Worm (Caenorhabditis elegans): ENCODE results near the gene acdh-13.

The acdh-13 gene

DNA sequence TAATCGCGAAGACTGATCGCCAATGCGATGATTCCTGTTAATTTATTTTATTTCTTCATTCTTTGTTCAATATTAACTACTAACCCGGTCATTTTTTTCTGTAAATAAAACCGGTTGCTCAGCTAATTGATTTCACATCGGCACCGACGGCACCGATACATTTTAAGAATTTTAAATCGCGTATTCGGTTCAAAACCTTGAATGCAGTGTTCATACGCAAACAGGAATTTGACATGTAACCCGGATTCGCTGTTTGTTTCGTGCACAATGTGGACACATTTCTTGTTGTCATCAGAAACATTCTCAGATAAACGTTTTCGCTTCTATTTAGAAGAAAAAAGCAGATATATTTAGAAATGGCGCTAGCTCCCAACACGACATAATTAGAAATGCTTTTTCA is 1.3 kb upstream of the acdh-13 start (continued):
- TF ChIP-seq aptf-3 (GFP tag; IDR thresholded peaks at IDR 0.05) (no peak), D2030.7 (GFP tag; IDR thresholded peaks at IDR 0.05) (peak; percentile 75), B0261.1 (tag; optimal IDR thresholded peaks at IDR 0.05) (no peak), madf-10 (tag; optimal IDR thresholded peaks at IDR 0.05) (no peak), sptf-2 (GFP tag; optimal IDR thresholded peaks at IDR 0.05) (no peak), let-526 (GFP tag; IDR thresholded peaks at IDR 0.05) (no peak), Y95B8A.8 (GFP tag; IDR thresholded peaks at IDR 0.05) (peak; percentile 80; the same call in 1 of the 2 replicates), nfya-2 (GFP tag; IDR thresholded peaks at IDR 0.05) (no peak)

DNA sequence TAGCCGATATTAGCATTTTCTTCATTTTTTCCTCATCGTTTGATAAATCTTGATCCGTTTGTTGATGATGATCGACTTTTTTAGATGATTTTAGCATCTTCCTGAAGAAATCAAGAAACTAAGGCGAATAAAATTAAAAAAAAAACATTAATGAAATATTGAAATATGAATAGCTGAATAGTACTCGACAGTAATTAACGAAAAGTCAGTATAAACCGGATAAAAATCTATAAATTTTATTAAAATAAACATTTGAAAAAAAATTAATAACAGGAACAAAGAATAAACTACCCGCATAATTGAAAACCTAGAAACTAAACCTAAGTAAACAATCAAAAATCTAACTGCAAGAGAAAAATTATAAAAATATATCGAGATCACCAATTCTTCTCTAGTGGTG is 2.4 kb downstream of the acdh-13 start, which contains the start of gene C28C12.12:
C28C12.12 (minus strand) TSS at position 101 of the 400 bp plus-strand sequence.
- no peak for TF ChIP-seq madf-3 (GFP tag; IDR thresholded peaks at IDR 0.05)
- TF ChIP-seq nhr-90 (tag; optimal IDR thresholded peaks at IDR 0.05), result no peak
- no peak for TF ChIP-seq repo-1 (tag; optimal IDR thresholded peaks at IDR 0.05)
- TF ChIP-seq ztf-18 (tag; optimal IDR thresholded peaks at IDR 0.05), result no peak
- no peak for TF ChIP-seq attf-3 (GFP tag; conservative IDR thresholded peaks at IDR 0.05)
- TF ChIP-seq mes-4 (tag; optimal IDR thresholded peaks at IDR 0.05), result no peak
- no peak for TF ChIP-seq B0019.2 (GFP tag; conservative IDR thresholded peaks at IDR 0.05)
- TF ChIP-seq tbx-9 (tag; optimal IDR thresholded peaks at IDR 0.05; ENCODE audit: borderline replicate concordance), result no peak
- no peak for TF ChIP-seq gei-17 (GFP tag; optimal IDR thresholded peaks at IDR 0.05)
- no peak for TF ChIP-seq unc-130 (GFP tag; optimal IDR thresholded peaks at IDR 0.05)
- no peak for TF ChIP-seq ztf-22 (GFP tag; optimal IDR thresholded peaks at IDR 0.05)
- TF ChIP-seq mxl-1 (tag; optimal IDR thresholded peaks at IDR 0.05), result no peak
- TF ChIP-seq egl-18 (GFP tag; IDR thresholded peaks at IDR 0.05), result no peak
- TF ChIP-seq F49E8.2 (tag; optimal IDR thresholded peaks at IDR 0.05; ENCODE audit: insufficient read depth), result no peak
- no peak for TF ChIP-seq ceh-40 (GFP tag; IDR thresholded peaks at IDR 0.05)

DNA sequence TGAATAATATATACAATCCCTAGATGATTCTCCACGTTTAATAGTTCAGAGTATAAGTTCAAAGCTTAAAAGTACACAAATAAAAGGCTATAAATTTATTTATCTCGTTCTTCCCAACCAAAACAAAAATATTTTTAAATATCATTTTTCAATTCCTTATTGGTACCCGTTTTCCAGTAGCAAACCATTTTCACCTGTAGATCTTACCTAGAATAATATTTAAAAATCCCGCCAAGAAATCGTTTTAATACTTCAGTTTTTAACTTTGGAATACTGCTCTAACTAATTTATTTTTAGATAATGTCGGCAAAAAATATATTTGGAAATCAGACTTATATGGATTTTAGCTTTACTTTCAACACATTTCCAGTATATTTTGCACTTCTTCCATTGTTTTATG is 6.4 kb downstream of the acdh-13 start, which contains the start of gene sru-7:
sru-7 (plus strand) TSS at position 301 of the 400 bp plus-strand sequence.
- no peak for TF ChIP-seq attf-6 (GFP tag; IDR thresholded peaks at IDR 0.05)
- TF ChIP-seq aptf-3 (GFP tag; IDR thresholded peaks at IDR 0.05), result no peak
- TF ChIP-seq atf-7 (tag; optimal IDR thresholded peaks at IDR 0.05), result no peak
- TF ChIP-seq F57A8.1 (GFP tag; optimal IDR thresholded peaks at IDR 0.05), result no peak
- TF ChIP-seq madf-10 (tag; optimal IDR thresholded peaks at IDR 0.05), result no peak
- TF ChIP-seq ztf-28 (GFP tag; IDR thresholded peaks at IDR 0.05), result no peak
- no peak for TF ChIP-seq nfya-1 (tag; optimal IDR thresholded peaks at IDR 0.05; ENCODE audit: borderline replicate concordance, insufficient read depth)
- TF ChIP-seq ceh-79 (tag; optimal IDR thresholded peaks at IDR 0.05), result no peak
- no peak for TF ChIP-seq lag-1 (GFP tag; IDR thresholded peaks at IDR 0.05)
- no peak for TF ChIP-seq pbrm-1 (GFP tag; IDR thresholded peaks at IDR 0.05)
- TF ChIP-seq mxl-1 (tag; optimal IDR thresholded peaks at IDR 0.05), result no peak
- TF ChIP-seq die-1 (tag; optimal IDR thresholded peaks at IDR 0.05), result no peak
- no peak for TF ChIP-seq snpc-4 (GFP tag; optimal IDR thresholded peaks at IDR 0.05)
- TF ChIP-seq snpc-4 (tag; optimal IDR thresholded peaks at IDR 0.05), result no peak
- TF ChIP-seq pha-4 (tag; optimal IDR thresholded peaks at IDR 0.05), result no peak
- no peak for TF ChIP-seq ceh-40 (GFP tag; IDR thresholded peaks at IDR 0.05)
- TF ChIP-seq F55B11.4 (tag; optimal IDR thresholded peaks at IDR 0.05; ENCODE audit: borderline replicate concordance, insufficient read depth), result no peak

DNA sequence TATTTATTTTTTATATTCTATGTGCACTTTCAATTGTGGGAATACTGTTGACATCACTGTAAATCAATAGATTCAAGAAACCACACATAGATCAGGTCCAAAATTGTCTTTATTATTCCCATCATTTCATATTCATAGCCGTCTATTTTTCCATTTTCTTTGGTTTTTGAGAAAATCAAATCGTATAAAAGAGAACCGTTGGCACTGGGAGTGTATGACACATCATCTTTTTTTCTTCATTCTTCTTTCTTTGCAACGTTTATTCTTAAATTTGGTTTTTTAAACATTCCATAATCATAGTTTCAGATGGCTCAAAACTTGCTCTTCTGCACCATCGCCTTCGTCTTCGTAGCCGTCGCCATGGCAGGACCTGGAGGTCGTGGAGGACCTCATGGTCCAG is 8.7 kb downstream of the acdh-13 start, which contains the start of gene srlf-2:
srlf-2 (plus strand) TSS at position 301 of the 400 bp plus-strand sequence.
- no peak for TF ChIP-seq madf-3 (GFP tag; IDR thresholded peaks at IDR 0.05)
- no peak for TF ChIP-seq F33H1.4 (GFP tag; IDR thresholded peaks at IDR 0.05)
- no peak for TF ChIP-seq F57A8.1 (GFP tag; optimal IDR thresholded peaks at IDR 0.05)
- TF ChIP-seq dox-1 (GFP tag; IDR thresholded peaks at IDR 0.05), result no peak
- no peak for TF ChIP-seq Y95B8A.8 (GFP tag; IDR thresholded peaks at IDR 0.05)
- TF ChIP-seq rpc-1 (optimal IDR thresholded peaks at IDR 0.05), result no peak
- TF ChIP-seq rpc-1 (tag; optimal IDR thresholded peaks at IDR 0.05), result no peak
- TF ChIP-seq pbrm-1 (GFP tag; IDR thresholded peaks at IDR 0.05), result no peak
- TF ChIP-seq nfyb-1 (GFP tag; IDR thresholded peaks at IDR 0.05), result no peak
- TF ChIP-seq madf-6 (GFP tag; IDR thresholded peaks at IDR 0.05), result no peak
- TF ChIP-seq rec-8 (tag; optimal IDR thresholded peaks at IDR 0.05), result no peak
- no peak for TF ChIP-seq mcd-1 (GFP tag; IDR thresholded peaks at IDR 0.05)
- TF ChIP-seq F39B2.1 (GFP tag; IDR thresholded peaks at IDR 0.05), result no peak
- TF ChIP-seq nhr-80 (tag; optimal IDR thresholded peaks at IDR 0.05), result no peak
- TF ChIP-seq ztf-25 (GFP tag; IDR thresholded peaks at IDR 0.05), result no peak

Measured in whole organism, young adult.